Worm (Caenorhabditis elegans): Measurements from ENCODE around the gene nhr-93.

DNA sequence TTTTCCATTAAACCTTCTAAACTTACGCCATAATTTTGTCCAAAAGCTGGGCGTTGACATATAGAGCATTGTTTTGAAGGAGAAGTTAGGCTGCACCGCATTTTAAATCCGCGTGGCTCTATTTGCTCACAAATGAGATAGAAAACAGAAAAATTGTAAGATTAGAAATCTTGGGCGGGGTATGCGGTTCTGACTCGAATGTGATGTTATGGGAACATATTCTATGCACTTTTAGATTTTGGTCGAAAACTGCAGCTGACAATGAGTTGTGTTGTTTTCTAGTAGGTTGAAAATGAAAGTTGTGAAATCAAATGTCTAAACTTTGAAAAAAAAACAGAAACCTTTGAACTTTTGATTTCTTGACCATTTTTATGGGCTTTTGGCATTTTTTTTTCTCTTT, 5.1 kb upstream of the nhr-93 start, which contains the start of gene nhr-222:
- TF ChIP-seq him-1 (tag; optimal IDR thresholded peaks at IDR 0.05): no peak
- TF ChIP-seq W03F9.2 (tag; optimal IDR thresholded peaks at IDR 0.05): no peak
- TF ChIP-seq dao-5 (tag; optimal IDR thresholded peaks at IDR 0.05): no peak
